Worm (Caenorhabditis elegans): ENCODE results near the gene Y37E11B.6.

DNA sequence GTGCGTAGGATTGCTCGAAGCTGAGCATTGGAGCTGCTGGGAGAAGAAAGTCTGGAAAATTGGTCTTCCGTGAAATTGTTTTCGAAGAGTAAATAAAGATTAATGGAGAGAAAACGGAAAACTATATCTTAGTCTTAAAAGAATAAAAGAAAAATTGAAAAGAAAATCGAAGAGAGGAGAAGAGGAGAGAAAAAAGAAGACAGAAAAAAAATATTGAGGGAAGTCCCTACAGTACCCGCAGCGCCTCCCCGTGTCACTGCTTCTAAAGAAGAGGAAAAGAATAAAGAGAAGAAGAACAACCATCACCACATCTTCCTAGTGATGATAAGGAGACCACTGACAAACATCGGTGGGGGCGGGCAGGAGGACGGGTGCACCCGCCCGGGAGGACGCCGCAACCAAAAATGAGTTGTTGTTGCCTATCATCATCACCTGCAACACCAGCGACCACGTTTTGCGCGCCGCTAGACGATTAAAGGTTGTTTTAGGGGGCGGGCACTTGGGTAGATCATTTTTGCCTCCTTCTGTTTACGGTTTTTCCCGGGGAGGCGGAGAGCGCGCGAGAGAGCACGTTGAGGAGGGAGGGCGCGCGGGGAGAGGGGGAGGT lies 49.6 kb upstream of the Y37E11B.6 start, which contains the start of gene CC8.2:
- no peak for TF ChIP-seq ama-1 (optimal IDR thresholded peaks at IDR 0.05)
- TF ChIP-seq pes-1 (GFP tag; IDR thresholded peaks at IDR 0.05) = no peak
- no peak for TF ChIP-seq F13C5.2 (tag; optimal IDR thresholded peaks at IDR 0.05)
- TF ChIP-seq sea-1 (GFP tag; conservative IDR thresholded peaks at IDR 0.05) = no peak
- no peak for TF ChIP-seq flt-1 (GFP tag; IDR thresholded peaks at IDR 0.05)
- TF ChIP-seq ceh-13 (GFP tag; optimal IDR thresholded peaks at IDR 0.05) = no peak
- TF ChIP-seq hnd-1 (tag; optimal IDR thresholded peaks at IDR 0.05) = no peak
- no peak for TF ChIP-seq tbx-37 (GFP tag; conservative IDR thresholded peaks at IDR 0.05)
- no peak for TF ChIP-seq tra-4 (tag; optimal IDR thresholded peaks at IDR 0.05)
- no peak for TF ChIP-seq hmbx-1 (tag; optimal IDR thresholded peaks at IDR 0.05)
- TF ChIP-seq tbx-11 (GFP tag; IDR thresholded peaks at IDR 0.05) = no peak
